Fruit fly (Drosophila melanogaster) whole organism, embryonic: ENCODE measurements around the gene CG13931.

ENCODE experiments used
- Antp ChIP-seq: fragments of 200-800 bp; sonication (Bioruptor generic); optimal IDR thresholded peaks from 3 replicates; lab custom pipeline; 2016; ENCODE audit warnings: missing biosample characterization, missing genetic modification characterization
- Awh ChIP-seq: fragments of 200-800 bp; sonication (Bioruptor generic); IDR thresholded peaks from 2 replicates; pipeline ENCODE4, ENCODE4 v1.3.6; 2022; ENCODE audit warnings: missing biosample characterization, missing genetic modification characterization
- B-H1 ChIP-seq: fragments of 200-800 bp; sonication (Bioruptor generic); IDR thresholded peaks from 3 replicates; pipeline ENCODE4 v1.3.6; 2022; ENCODE audit warnings: missing biosample characterization, missing genetic modification characterization
- BEAF-32 ChIP-seq: fragments of 200-800 bp; sonication (Bioruptor generic); optimal IDR thresholded peaks from 3 replicates; lab custom pipeline; 2017; ENCODE audit warnings: missing biosample characterization, missing genetic modification characterization, mild to moderate bottlenecking, moderate library complexity, missing genetic modification reagents
- Bdp1 ChIP-seq: fragments of 200-800 bp; sonication (Bioruptor generic); optimal IDR thresholded peaks from 3 replicates; lab custom pipeline; 2016; ENCODE audit warnings: missing biosample characterization, missing genetic modification characterization
- CG10321 ChIP-seq: fragments of 200-800 bp; sonication (Bioruptor generic); IDR thresholded peaks from 2 replicates; pipeline ENCODE4 v1.3.6; 2022; ENCODE audit warnings: missing biosample characterization, missing genetic modification characterization
- CG10431 ChIP-seq: fragments of 200-800 bp; sonication (Bioruptor generic); optimal IDR thresholded peaks from 3 replicates; lab custom pipeline; 2018; ENCODE audit warnings: missing biosample characterization, mild to moderate bottlenecking, missing genetic modification characterization
- CG12155 ChIP-seq: fragments of 200-800 bp; sonication (Bioruptor generic); optimal IDR thresholded peaks from 3 replicates; lab custom pipeline; 2016; ENCODE audit warnings: missing biosample characterization, missing genetic modification characterization
- CG12236 ChIP-seq: fragments of 200-800 bp; sonication (Bioruptor generic); optimal IDR thresholded peaks from 2 replicates; lab custom pipeline; 2016; ENCODE audit warnings: missing biosample characterization, missing genetic modification characterization
- CG13894 ChIP-seq: fragments of 200-800 bp; sonication (Bioruptor generic); optimal IDR thresholded peaks from 3 replicates; lab custom pipeline; 2018; ENCODE audit warnings: missing biosample characterization, mild to moderate bottlenecking, missing genetic modification characterization, moderate library complexity
- CG14050 ChIP-seq: fragments of 200-800 bp; sonication (Bioruptor generic); IDR thresholded peaks from 3 replicates; pipeline ENCODE4 v1.3.6; 2022; ENCODE audit warnings: missing biosample characterization, missing genetic modification characterization
- CG17802 ChIP-seq: fragments of 200-800 bp; sonication (Bioruptor generic); optimal IDR thresholded peaks from 2 replicates; lab custom pipeline; 2018; ENCODE audit warnings: missing biosample characterization, mild to moderate bottlenecking, missing genetic modification characterization, moderate library complexity
- CG31441 ChIP-seq: fragments of 200-800 bp; sonication (Bioruptor generic); IDR thresholded peaks from 2 replicates; pipeline ENCODE4 v1.3.6; 2022; ENCODE audit warnings: missing biosample characterization, missing genetic modification characterization
- CG3726 ChIP-seq: fragments of 200-800 bp; sonication (Bioruptor generic); IDR thresholded peaks from 3 replicates; pipeline ENCODE4, ENCODE4 v1.3.6; 2022; ENCODE audit warnings: missing biosample characterization, missing genetic modification characterization
- CG43689 ChIP-seq: fragments of 200-800 bp; sonication (Bioruptor generic); IDR thresholded peaks from 2 replicates; pipeline ENCODE4 v1.3.6; 2022; ENCODE audit warnings: missing biosample characterization, missing genetic modification characterization
- CG4404 ChIP-seq: fragments of 200-800 bp; sonication (Bioruptor generic); IDR thresholded peaks from 2 replicates; pipeline ENCODE4 v1.3.6; 2022; ENCODE audit warnings: missing biosample characterization, missing genetic modification characterization
- CG4424 ChIP-seq: fragments of 200-800 bp; sonication (Bioruptor generic); optimal IDR thresholded peaks from 3 replicates; lab custom pipeline; 2016; ENCODE audit warnings: missing biosample characterization, missing genetic modification characterization
- CG4707 ChIP-seq: fragments of 200-800 bp; sonication (Bioruptor generic); optimal IDR thresholded peaks from 2 replicates; lab custom pipeline; 2018; ENCODE audit warnings: missing biosample characterization, mild to moderate bottlenecking, missing genetic modification characterization, moderate library complexity
- CG6175 ChIP-seq: fragments of 200-800 bp; sonication (Bioruptor generic); IDR thresholded peaks from 3 replicates; pipeline ENCODE4 v1.3.6; 2022; ENCODE audit warnings: missing biosample characterization, missing genetic modification characterization
- CG6254 ChIP-seq: fragments of 200-800 bp; sonication (Bioruptor generic); optimal IDR thresholded peaks from 3 replicates; lab custom pipeline; 2017; ENCODE audit warnings: mild to moderate bottlenecking, missing biosample characterization, missing genetic modification reagents, missing genetic modification characterization
- CG7786 ChIP-seq: fragments of 200-800 bp; sonication (Bioruptor generic); optimal IDR thresholded peaks from 2 replicates; lab custom pipeline; 2016; ENCODE audit warnings: missing biosample characterization, missing genetic modification characterization
- CG9876 ChIP-seq: fragments of 200-800 bp; sonication (Bioruptor generic); optimal IDR thresholded peaks from 2 replicates; lab custom pipeline; 2016; ENCODE audit warnings: missing biosample characterization, missing genetic modification characterization
- Chrac-16 ChIP-seq: fragments of 200-800 bp; sonication (Bioruptor generic); optimal IDR thresholded peaks from 3 replicates; lab custom pipeline; 2016; ENCODE audit warnings: missing biosample characterization, missing genetic modification characterization
- CkIIα-i1 ChIP-seq: fragments of 200-800 bp; sonication (Bioruptor generic); IDR thresholded peaks from 2 replicates; pipeline ENCODE4 v1.3.6; 2022; ENCODE audit warnings: missing biosample characterization, missing genetic modification characterization
- Med ChIP-seq: fragments of 200-800 bp; sonication (Bioruptor generic); peaks from one replicate; lab custom pipeline; 2016; ENCODE audit warnings: missing biosample characterization, missing genetic modification characterization, mild to moderate bottlenecking, inconsistent platforms, moderate library complexity
- NC2α ChIP-seq: fragments of 200-800 bp; sonication (Bioruptor generic); optimal IDR thresholded peaks from 2 replicates; lab custom pipeline; 2016; ENCODE audit warnings: missing biosample characterization, missing genetic modification characterization
- Pdp1 ChIP-seq, 2 experiments: fragments of 200-800 bp; sonication (Bioruptor generic); optimal IDR thresholded peaks; 3 replicates each; lab custom pipeline; 2016; ENCODE audit warnings: missing biosample characterization in 2 of 2, missing genetic modification characterization in 2 of 2, mild to moderate bottlenecking in 1 of 2, moderate library complexity in 1 of 2
- Sry-β ChIP-seq: fragments of 200-800 bp; sonication (Bioruptor generic); optimal IDR thresholded peaks from 2 replicates; lab custom pipeline; 2018; ENCODE audit warnings: missing biosample characterization, mild to moderate bottlenecking, missing genetic modification characterization, moderate library complexity
- Taf1 ChIP-seq: fragments of 200-800 bp; sonication (Bioruptor generic); IDR thresholded peaks from 2 replicates; pipeline ENCODE4 v1.3.6; 2022; ENCODE audit warnings: missing biosample characterization, missing genetic modification characterization
- Usf ChIP-seq: fragments of 200-800 bp; sonication (Bioruptor generic); optimal IDR thresholded peaks from 2 replicates; lab custom pipeline; 2017; ENCODE audit warnings: missing genotype, missing biosample characterization, missing genetic modification characterization
- abd-A ChIP-seq: fragments of 200-800 bp; sonication (Bioruptor generic); optimal IDR thresholded peaks from 3 replicates; lab custom pipeline; 2019; ENCODE audit warnings: missing biosample characterization, mild to moderate bottlenecking, missing genetic modification characterization, moderate library complexity
- ash1 ChIP-seq: fragments of 200-800 bp; sonication (Bioruptor generic); optimal IDR thresholded peaks from 2 replicates; lab custom pipeline; 2018; ENCODE audit warnings: missing biosample characterization, mild to moderate bottlenecking, missing genetic modification characterization
- cas ChIP-seq: fragments of 200-800 bp; sonication (Bioruptor generic); IDR thresholded peaks from 2 replicates; pipeline ENCODE4 v1.3.6; 2022; ENCODE audit warnings: missing biosample characterization, missing genetic modification characterization
- crol ChIP-seq: fragments of 200-800 bp; sonication (Bioruptor generic); IDR thresholded peaks from 2 replicates; pipeline ENCODE4 v1.3.6; 2022; ENCODE audit warnings: missing biosample characterization, missing genetic modification characterization
- dan ChIP-seq: fragments of 200-800 bp; sonication (Bioruptor generic); IDR thresholded peaks from 2 replicates; pipeline ENCODE4 v1.3.6; 2022; ENCODE audit warnings: missing biosample characterization, missing genetic modification characterization
- ems ChIP-seq: fragments of 200-800 bp; sonication (Bioruptor generic); optimal IDR thresholded peaks from 3 replicates; lab custom pipeline; 2016; ENCODE audit warnings: missing biosample characterization, missing genetic modification characterization
- eyg ChIP-seq: fragments of 200-800 bp; sonication (Bioruptor generic); optimal IDR thresholded peaks from 3 replicates; lab custom pipeline; 2016; ENCODE audit warnings: missing biosample characterization, missing genetic modification characterization
- gfzf ChIP-seq: fragments of 200-800 bp; sonication (Bioruptor generic); optimal IDR thresholded peaks from 2 replicates; lab custom pipeline; 2016; ENCODE audit warnings: missing biosample characterization, mild to moderate bottlenecking, missing genetic modification characterization, moderate library complexity
- kni ChIP-seq: fragments of 200-800 bp; sonication (Bioruptor generic); optimal IDR thresholded peaks from 3 replicates; lab custom pipeline; 2017; ENCODE audit warnings: mild to moderate bottlenecking, missing biosample characterization, missing genetic modification reagents, missing genetic modification characterization
- lola ChIP-seq, 3 experiments: fragments of >200 bp in 2 of 3; fragments of 200-800 bp in 1 of 3; sonication (Bioruptor generic) in 1 of 3; optimal IDR thresholded peaks; 2 replicates each; lab custom pipeline; 2017 to 2019; ENCODE audit warnings: missing biosample characterization in 3 of 3, missing genetic modification characterization in 3 of 3, mild to moderate bottlenecking in 1 of 3, moderate library complexity in 1 of 3
- oc ChIP-seq: fragments of 200-800 bp; sonication (Bioruptor generic); optimal IDR thresholded peaks from 2 replicates; lab custom pipeline; 2018; ENCODE audit warnings: missing biosample characterization, mild to moderate bottlenecking, missing genetic modification characterization, moderate library complexity
- p53 ChIP-seq: fragments of 200-800 bp; sonication (Bioruptor generic); optimal IDR thresholded peaks from 2 replicates; lab custom pipeline; 2016; ENCODE audit warnings: missing biosample characterization, missing genetic modification characterization
- pb ChIP-seq: fragments of 200-800 bp; sonication (Bioruptor generic); optimal IDR thresholded peaks from 3 replicates; lab custom pipeline; 2016; ENCODE audit warnings: missing biosample characterization, missing genetic modification characterization
- pita ChIP-seq: fragments of 200-800 bp; sonication (Bioruptor generic); optimal IDR thresholded peaks from 2 replicates; lab custom pipeline; 2017; ENCODE audit warnings: missing biosample characterization, mild to moderate bottlenecking, missing genetic modification characterization
- salm ChIP-seq: fragments of 200-800 bp; sonication (Bioruptor generic); optimal IDR thresholded peaks from 2 replicates; lab custom pipeline; 2018; ENCODE audit warnings: missing biosample characterization, mild to moderate bottlenecking, missing genetic modification characterization
- slbo ChIP-seq: fragments of 200-800 bp; sonication (Bioruptor generic); IDR thresholded peaks from 2 replicates; pipeline ENCODE4 v1.3.6; 2022; ENCODE audit warnings: missing biosample characterization, missing genetic modification characterization
- so ChIP-seq: fragments of 200-800 bp; sonication (Bioruptor generic); IDR thresholded peaks from 3 replicates; pipeline ENCODE4 v1.3.6; 2022; ENCODE audit warnings: missing biosample characterization, missing genetic modification characterization
- stc ChIP-seq: fragments of 200-800 bp; sonication (Bioruptor generic); IDR thresholded peaks from 2 replicates; pipeline ENCODE4 v1.3.6; 2022; ENCODE audit warnings: missing biosample characterization, missing genetic modification characterization
- zen2 ChIP-seq: fragments of 200-800 bp; sonication (Bioruptor generic); IDR thresholded peaks from 3 replicates; pipeline ENCODE4 v1.3.6; 2022; ENCODE audit warnings: missing biosample characterization, missing genetic modification characterization; ENCODE audit not compliant: partially characterized antibody

CG13931 gene

DNA sequence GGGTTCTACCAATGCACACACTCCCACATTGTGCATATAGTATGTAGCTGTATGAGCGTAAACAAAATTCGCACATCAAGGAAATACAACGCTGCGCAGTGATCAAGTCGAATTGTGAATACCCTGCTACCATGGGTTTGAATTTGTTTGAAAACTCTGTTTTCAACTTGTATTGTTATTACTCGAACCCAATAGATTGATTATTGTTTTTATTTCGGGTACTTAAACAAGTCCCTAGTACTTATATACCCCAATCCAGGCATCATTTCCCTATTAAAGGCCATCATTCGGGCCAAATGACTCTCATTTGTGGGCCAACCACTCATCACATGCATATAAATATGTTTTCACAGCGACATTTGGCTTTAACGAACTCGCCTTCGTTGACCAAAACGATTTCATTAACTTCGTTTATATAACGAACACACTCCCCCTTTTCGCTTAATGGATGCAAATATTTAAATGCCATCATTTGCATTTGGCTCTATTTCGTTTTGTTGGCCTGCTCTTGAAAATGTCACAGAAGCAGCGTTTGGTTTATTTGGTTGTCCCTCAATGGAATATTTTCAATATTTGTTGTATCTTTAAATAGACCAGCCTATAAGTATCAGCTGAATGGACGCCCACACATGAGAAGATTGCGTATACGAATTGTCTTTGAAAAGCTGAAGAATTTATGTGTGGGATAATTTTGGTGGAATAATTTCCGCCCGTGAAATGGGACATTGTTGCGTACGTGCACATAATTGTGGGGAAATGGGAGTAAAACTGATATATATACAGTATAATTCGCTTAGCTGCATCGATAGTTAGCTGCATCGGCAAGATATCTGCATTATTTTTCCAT lies 38.1 kb upstream of the CG13931 start (continued):
- TF ChIP-seq lola (GFP tag; optimal IDR thresholded peaks at IDR 0.05; lab: Kevin White, UChicago) (no peak), p53 (GFP tag; lab: Kevin White, UChicago) (peak; percentile 25), cas (GFP tag; lab: Robert Waterston, UW) (0 out of 2 replicates have a peak, but pooled peaks have one; percentile 43), kni (GFP tag; lab: Kevin White, UChicago) (no peak), eyg (GFP tag; lab: Kevin White, UChicago) (peak; percentile 6), CG3726 (GFP tag; lab: Robert Waterston, UW) (peak; percentile 56; the same call in 1 of the 3 replicates), CG12236 (GFP tag; lab: Kevin White, UChicago) (no peak), CG13894 (tag; lab: Kevin White, UChicago) (no peak), CG10321 (GFP tag; lab: Robert Waterston, UW) (peak; percentile 34; the same call in 1 of the 2 replicates), CG4707 (GFP tag; lab: Kevin White, UChicago) (no peak), Chrac-16 (GFP tag; lab: Kevin White, UChicago) (peak; percentile 37), NC2α (no peak), slbo (GFP tag; lab: Robert Waterston, UW) (peak; percentile 85), salm (peak; percentile 19), ash1 (GFP tag; lab: Kevin White, UChicago) (no peak), Awh (peak; percentile 74), crol (no peak), Usf (peak; percentile 26), ems (peak; percentile 63), CG17802 (tag; lab: Kevin White, UChicago) (no peak), CG6254 (GFP tag; lab: Kevin White, UChicago) (no peak), Antp (GFP tag; lab: Kevin White, UChicago) (peak; percentile 57), gfzf (GFP tag; lab: Kevin White, UChicago) (no peak), B-H1 (peak; percentile 81), CG9876 (GFP tag; lab: Kevin White, UChicago) (peak; percentile 41), CG43689 (GFP tag; lab: Robert Waterston, UW) (peak; percentile 82), pita (GFP tag; lab: Kevin White, UChicago) (no peak), stc (GFP tag; lab: Robert Waterston, UW) (peak; percentile 70), CG4424 (GFP tag; lab: Kevin White, UChicago) (peak; percentile 33), CG31441 (GFP tag; lab: Robert Waterston, UW) (peak; percentile 59), CG10431 (GFP tag; lab: Kevin White, UChicago) (no peak), CG7786 (GFP tag; lab: Kevin White, UChicago) (peak; percentile 69), Taf1 (GFP tag; lab: Robert Waterston, UW) (no peak; the same call in 1 of the 2 replicates), CG4404 (GFP tag; lab: Robert Waterston, UW) (peak; percentile 51; the same call in 1 of the 2 replicates), dan (GFP tag; lab: Robert Waterston, UW) (no peak), zen2 (GFP tag; lab: Robert Waterston, UW) (no peak), Pdp1 (GFP tag; optimal IDR thresholded peaks at IDR 0.05; lab: Kevin White, UChicago) (peak; percentile 6 to 78), CG6175 (GFP tag; lab: Robert Waterston, UW) (no peak), so (GFP tag; lab: Robert Waterston, UW) (peak; percentile 81), Sry-β (GFP tag; lab: Kevin White, UChicago) (no peak), BEAF-32 (GFP tag; lab: Kevin White, UChicago) (no peak), pb (GFP tag; lab: Kevin White, UChicago) (peak; percentile 32), abd-A (tag; lab: Kevin White, UChicago) (peak; percentile 34), CkIIα-i1 (GFP tag; lab: Robert Waterston, UW) (no peak), oc (tag; lab: Kevin White, UChicago) (peak; percentile 35), CG14050 (GFP tag; lab: Robert Waterston, UW) (peak; percentile 73; the same call in 2 of the 3 replicates), CG12155 (GFP tag; lab: Kevin White, UChicago) (peak; percentile 56), Med (GFP tag; lab: Kevin White, UChicago) (peak; percentile 95), Bdp1 (GFP tag; lab: Kevin White, UChicago) (no peak)
